Worm (Caenorhabditis elegans) whole organism, L1 larva: ENCODE results near the gene F34H10.3.

ENCODE experiments used
- isw-1 ChIP-seq: fragments of 200-800 bp; sonication (Bioruptor generic); IDR thresholded peaks from 2 replicates; pipeline ENCODE4 v1.3.6; 2022; ENCODE audit warnings: missing genetic modification characterization, missing compliant biosample characterization
- lsy-2 ChIP-seq, 2 experiments: fragments of 150-350 bp; optimal IDR thresholded peaks; 2 replicates each; lab custom pipeline; 2014; ENCODE audit warnings: missing biosample characterization in 2 of 2, missing genetic modification characterization in 2 of 2
- nhr-28 ChIP-seq: fragments of 150-350 bp; optimal IDR thresholded peaks from 2 replicates; lab custom pipeline; 2014; ENCODE audit warnings: missing biosample characterization, missing genetic modification characterization
- nhr-85 ChIP-seq: sonication (generic microtip); peaks from one replicate; lab custom pipeline; 2016; ENCODE audit warnings: missing genetic modification characterization, inconsistent platforms, missing compliant biosample characterization
- skn-1 ChIP-seq: fragments of 150-350 bp; optimal IDR thresholded peaks from 2 replicates; lab custom pipeline; 2014; ENCODE audit warnings: missing biosample characterization, missing genetic modification characterization
- snpc-4 ChIP-seq: fragments of 150-350 bp; optimal IDR thresholded peaks from 2 replicates; lab custom pipeline; 2014; ENCODE audit warnings: missing biosample characterization, missing genetic modification characterization
- sox-4 ChIP-seq: sonication (generic microtip); optimal IDR thresholded peaks from 2 replicates; lab custom pipeline; 2016; ENCODE audit warnings: missing genetic modification characterization, missing compliant biosample characterization

- TF ChIP-seq isw-1 (GFP tag; lab: Robert Waterston, UW) (no peak), nhr-85 (tag; lab: Kevin White, UChicago) (no peak), skn-1 (tag; lab: Kevin White, UChicago) (no peak), sox-4 (no peak), nhr-28 (tag; lab: Kevin White, UChicago) (no peak), snpc-4 (tag; lab: Kevin White, UChicago) (no peak), lsy-2 (tag; optimal IDR thresholded peaks at IDR 0.05; lab: Kevin White, UChicago) (no peak)
Measured at ce11 chrX:9622609-9623008, 12.2 kb downstream of the F34H10.3 start.
